Worm (Caenorhabditis elegans) whole organism, L1 larva: Measurements from ENCODE around the gene madf-11.

Experiments
- alr-1 ChIP-seq: fragments of 200-800 bp; sonication (Bioruptor generic); optimal IDR thresholded peaks from 2 replicates; lab custom pipeline; 2018; ENCODE audit warnings: borderline replicate concordance, mild to moderate bottlenecking, missing genetic modification characterization, missing compliant biosample characterization
- ceh-82 ChIP-seq, 3 experiments: fragments of 150-350 bp in 1 of 3; sonication (generic microtip) in 2 of 3; optimal IDR thresholded peaks; 2 replicates each; lab custom pipeline; 2014 to 2017; ENCODE audit warnings: missing biosample characterization in 3 of 3, missing genetic modification characterization in 3 of 3
- fkh-4 ChIP-seq: sonication (generic microtip); optimal IDR thresholded peaks from 2 replicates; lab custom pipeline; 2016; ENCODE audit warnings: missing compliant biosample characterization, missing genetic modification characterization, borderline replicate concordance
- lin-13 ChIP-seq: fragments of 150-350 bp; optimal IDR thresholded peaks from 2 replicates; lab custom pipeline; 2014; ENCODE audit warnings: missing biosample characterization, missing genetic modification reagents, missing genetic modification characterization
- nhr-76 ChIP-seq: sonication (generic microtip); optimal IDR thresholded peaks from 2 replicates; lab custom pipeline; 2017; ENCODE audit warnings: missing biosample characterization, missing genetic modification characterization
- unc-62 ChIP-seq: fragments of 150-350 bp; optimal IDR thresholded peaks from 2 replicates; lab custom pipeline; 2014; ENCODE audit warnings: missing biosample characterization, missing genetic modification reagents, missing genetic modification characterization
- ztf-11 ChIP-seq, 2 experiments: sonication (generic microtip); optimal IDR thresholded peaks; 2 replicates each; lab custom pipeline; 2016 to 2017; ENCODE audit warnings: missing genetic modification characterization in 2 of 2, missing biosample characterization in 1 of 2, missing compliant biosample characterization in 1 of 2

DNA sequence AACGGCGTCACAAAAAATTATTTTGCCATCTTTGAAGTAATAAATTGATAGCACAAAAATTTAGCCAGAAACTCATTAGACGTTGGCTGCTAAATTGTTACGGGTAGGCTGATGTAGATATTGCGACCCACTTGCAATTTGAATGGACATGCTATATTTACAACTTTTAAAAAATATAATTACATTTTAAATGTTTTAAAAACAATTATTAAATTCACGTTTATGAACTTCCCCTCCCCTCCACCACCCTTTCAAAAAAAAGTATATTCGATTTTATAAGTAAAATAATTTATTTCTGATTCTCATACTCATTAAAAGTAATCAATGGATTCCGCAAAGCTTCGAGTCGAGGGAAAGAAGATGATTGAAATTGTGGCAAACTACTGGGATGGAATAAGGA is 11.4 kb upstream of the madf-11 start, which contains the start of gene basl-1:
- TF ChIP-seq nhr-76 (tag; lab: Kevin White, UChicago) (no peak), ceh-82 (tag; optimal IDR thresholded peaks at IDR 0.05; lab: Kevin White, UChicago) (no peak), fkh-4 (tag; lab: Kevin White, UChicago) (no peak), ztf-11 (tag; optimal IDR thresholded peaks at IDR 0.05; lab: Kevin White, UChicago) (no peak), lin-13 (GFP tag; lab: Kevin White, UChicago) (no peak), unc-62 (no peak), alr-1 (tag; lab: Kevin White, UChicago) (no peak)
